Worm (Caenorhabditis elegans) whole organism, L1 larva: ENCODE measurements around the gene pqn-70.
A peak's percentile ranks its signal among the peaks of the same experiment; 100 is the strongest.

ENCODE experiments used
- F16B12.6 ChIP-seq: fragments of 150-350 bp; optimal IDR thresholded peaks from 2 replicates; lab custom pipeline; 2014; ENCODE audit warnings: missing biosample characterization, missing genetic modification characterization
- aly-2 ChIP-seq: fragments of 150-350 bp; optimal IDR thresholded peaks from 2 replicates; lab custom pipeline; 2014; ENCODE audit warnings: missing biosample characterization, missing genetic modification characterization
- ceh-63 ChIP-seq: fragments of 200-800 bp; sonication (Bioruptor generic); optimal IDR thresholded peaks from 2 replicates; lab custom pipeline; 2018; ENCODE audit warnings: mild to moderate bottlenecking, missing genetic modification characterization, missing compliant biosample characterization
- ceh-8 ChIP-seq: fragments of 200-800 bp; sonication (Bioruptor generic); optimal IDR thresholded peaks from 2 replicates; lab custom pipeline; 2018; ENCODE audit warnings: mild to moderate bottlenecking, missing genetic modification characterization, moderate library complexity, missing compliant biosample characterization
- ceh-90 ChIP-seq: sonication (generic microtip); optimal IDR thresholded peaks from 2 replicates; lab custom pipeline; 2016; ENCODE audit warnings: missing genetic modification characterization, missing compliant biosample characterization
- dsc-1 ChIP-seq: sonication (generic microtip); optimal IDR thresholded peaks from 2 replicates; lab custom pipeline; 2016; ENCODE audit warnings: mild to moderate bottlenecking, missing genetic modification characterization, missing compliant biosample characterization
- efl-1 ChIP-seq, 4 experiments: fragments of 150-350 bp; optimal IDR thresholded peaks in 3 of 4; peaks in 1 of 4; 1 replicate in 1 of 4; 2 replicates in 3 of 4; lab custom pipeline; 2014; ENCODE audit warnings: missing biosample characterization in 2 of 4, missing genetic modification characterization in 2 of 4, missing genetic modification reagents in 2 of 4
- efl-3 ChIP-seq: fragments of 200-800 bp; sonication (Bioruptor generic); optimal IDR thresholded peaks from 2 replicates; lab custom pipeline; 2018; ENCODE audit warnings: mild to moderate bottlenecking, missing genetic modification characterization, missing compliant biosample characterization
- egl-27 ChIP-seq, 2 experiments: fragments of 150-350 bp in 1 of 2; sonication (generic microtip); optimal IDR thresholded peaks; 3 replicates each; lab custom pipeline; 2017 to 2018; ENCODE audit warnings: missing biosample characterization in 2 of 2, missing genetic modification characterization in 2 of 2, missing genetic modification reagents in 2 of 2
- elt-2 ChIP-seq: sonication (generic microtip); optimal IDR thresholded peaks from 2 replicates; lab custom pipeline; 2016; ENCODE audit warnings: missing genetic modification characterization, mild to moderate bottlenecking, inconsistent platforms, missing compliant biosample characterization, missing genetic modification reagents
- ets-5 ChIP-seq: fragments of 200-800 bp; sonication (Bioruptor generic); IDR thresholded peaks from 2 replicates; pipeline ENCODE4 v1.3.6; 2022; ENCODE audit warnings: missing genetic modification characterization, missing compliant biosample characterization
- fkh-4 ChIP-seq: sonication (generic microtip); optimal IDR thresholded peaks from 2 replicates; lab custom pipeline; 2016; ENCODE audit warnings: missing compliant biosample characterization, missing genetic modification characterization, borderline replicate concordance
- hpl-2 ChIP-seq: fragments of 150-350 bp; optimal IDR thresholded peaks from 2 replicates; lab custom pipeline; 2014; ENCODE audit warnings: missing biosample characterization, missing genetic modification reagents, missing genetic modification characterization
- isw-1 ChIP-seq: fragments of 200-800 bp; sonication (Bioruptor generic); IDR thresholded peaks from 2 replicates; pipeline ENCODE4 v1.3.6; 2022; ENCODE audit warnings: missing genetic modification characterization, missing compliant biosample characterization
- lin-35 ChIP-seq, 2 experiments: fragments of 150-350 bp; optimal IDR thresholded peaks; 2 replicates each; lab custom pipeline; 2014; ENCODE audit warnings: missing biosample characterization in 2 of 2, missing genetic modification characterization in 2 of 2, missing genetic modification reagents in 2 of 2
- lin-39 ChIP-seq: fragments of 150-350 bp; optimal IDR thresholded peaks from 2 replicates; lab custom pipeline; 2014; ENCODE audit warnings: missing biosample characterization, missing genetic modification reagents, missing genetic modification characterization
- mab-9 ChIP-seq: fragments of 200-800 bp; sonication (Bioruptor generic); IDR thresholded peaks from 2 replicates; pipeline ENCODE4 v1.3.6; 2022; ENCODE audit warnings: missing genetic modification reagents, missing genetic modification characterization, missing compliant biosample characterization
- mdl-1 ChIP-seq, 2 experiments: fragments of 150-350 bp; optimal IDR thresholded peaks; 2 replicates each; lab custom pipeline; 2014 to 2017; ENCODE audit warnings: missing biosample characterization in 2 of 2, missing genetic modification characterization in 2 of 2, inconsistent platforms in 1 of 2
- mef-2 ChIP-seq: fragments of 150-350 bp; optimal IDR thresholded peaks from 2 replicates; lab custom pipeline; 2014; ENCODE audit warnings: missing biosample characterization, missing genetic modification characterization
- nhr-11 ChIP-seq: fragments of 150-350 bp; optimal IDR thresholded peaks from 2 replicates; lab custom pipeline; 2014; ENCODE audit warnings: missing biosample characterization, missing genetic modification characterization
- nhr-12 ChIP-seq: sonication (generic microtip); optimal IDR thresholded peaks from 2 replicates; lab custom pipeline; 2017; ENCODE audit warnings: missing biosample characterization, missing genetic modification characterization
- nhr-237 ChIP-seq: fragments of 150-350 bp; optimal IDR thresholded peaks from 2 replicates; lab custom pipeline; 2014; ENCODE audit warnings: missing biosample characterization, missing genetic modification characterization
- nhr-47 ChIP-seq: sonication (generic microtip); optimal IDR thresholded peaks from 2 replicates; lab custom pipeline; 2016; ENCODE audit warnings: mild to moderate bottlenecking, missing genetic modification characterization, moderate library complexity, missing compliant biosample characterization
- nhr-71 ChIP-seq: sonication (generic microtip); optimal IDR thresholded peaks from 2 replicates; lab custom pipeline; 2016; ENCODE audit warnings: mild to moderate bottlenecking, missing genetic modification characterization, moderate library complexity, missing compliant biosample characterization
- nhr-77 ChIP-seq: fragments of 150-350 bp; optimal IDR thresholded peaks from 2 replicates; lab custom pipeline; 2014; ENCODE audit warnings: missing biosample characterization, missing genetic modification characterization
- nhr-85 ChIP-seq: sonication (generic microtip); peaks from one replicate; lab custom pipeline; 2016; ENCODE audit warnings: missing genetic modification characterization, inconsistent platforms, missing compliant biosample characterization
- pag-3 ChIP-seq: sonication (generic microtip); optimal IDR thresholded peaks from 2 replicates; lab custom pipeline; 2017; ENCODE audit warnings: missing genetic modification characterization, mild to moderate bottlenecking, missing compliant biosample characterization, antibody characterized with exemption, borderline replicate concordance; ENCODE audit not compliant: insufficient read depth
- pax-3 ChIP-seq: fragments of 200-800 bp; sonication (Bioruptor generic); optimal IDR thresholded peaks from 2 replicates; lab custom pipeline; 2018; ENCODE audit warnings: mild to moderate bottlenecking, missing genetic modification characterization, moderate library complexity, missing compliant biosample characterization
- pqm-1 ChIP-seq: sonication (generic microtip); optimal IDR thresholded peaks from 3 replicates; lab custom pipeline; 2017; ENCODE audit warnings: missing biosample characterization, missing genetic modification characterization
- skn-1 ChIP-seq: fragments of 150-350 bp; optimal IDR thresholded peaks from 2 replicates; lab custom pipeline; 2014; ENCODE audit warnings: missing biosample characterization, missing genetic modification characterization
- snpc-4 ChIP-seq: fragments of 150-350 bp; optimal IDR thresholded peaks from 2 replicates; lab custom pipeline; 2014; ENCODE audit warnings: missing biosample characterization, missing genetic modification characterization
- snu-23 ChIP-seq: sonication (generic microtip); optimal IDR thresholded peaks from 2 replicates; lab custom pipeline; 2016; ENCODE audit warnings: missing genetic modification characterization, missing compliant biosample characterization
- sptf-1 ChIP-seq: fragments of 150-350 bp; optimal IDR thresholded peaks from 2 replicates; lab custom pipeline; 2014; ENCODE audit warnings: missing biosample characterization, missing genetic modification characterization
- swsn-7 ChIP-seq: sonication (generic microtip); optimal IDR thresholded peaks from 2 replicates; lab custom pipeline; 2016; ENCODE audit warnings: missing genetic modification characterization, missing compliant biosample characterization
- tbx-2 ChIP-seq: sonication (generic microtip); optimal IDR thresholded peaks from 2 replicates; lab custom pipeline; 2016; ENCODE audit warnings: missing genetic modification characterization, missing compliant biosample characterization
- tlp-1 ChIP-seq: fragments of 150-350 bp; optimal IDR thresholded peaks from 2 replicates; lab custom pipeline; 2014; ENCODE audit warnings: missing biosample characterization, missing genetic modification characterization
- unc-62 ChIP-seq: fragments of 150-350 bp; optimal IDR thresholded peaks from 2 replicates; lab custom pipeline; 2014; ENCODE audit warnings: missing biosample characterization, missing genetic modification reagents, missing genetic modification characterization
- unc-98 ChIP-seq: fragments of 200-800 bp; sonication (Bioruptor generic); IDR thresholded peaks from 2 replicates; pipeline ENCODE4 v1.3.6; 2022; ENCODE audit warnings: missing genetic modification characterization, missing compliant biosample characterization
- xbp-1 ChIP-seq: sonication (generic microtip); optimal IDR thresholded peaks from 2 replicates; lab custom pipeline; 2016; ENCODE audit warnings: missing genetic modification characterization, missing compliant biosample characterization
- zip-4 ChIP-seq: fragments of 200-800 bp; sonication (Bioruptor generic); optimal IDR thresholded peaks from 2 replicates; lab custom pipeline; 2018; ENCODE audit warnings: mild to moderate bottlenecking, missing genetic modification characterization, moderate library complexity, missing compliant biosample characterization
- ztf-4 ChIP-seq: fragments of 150-350 bp; optimal IDR thresholded peaks from 2 replicates; lab custom pipeline; 2014; ENCODE audit warnings: missing biosample characterization, missing genetic modification characterization

The pqn-70 gene

DNA sequence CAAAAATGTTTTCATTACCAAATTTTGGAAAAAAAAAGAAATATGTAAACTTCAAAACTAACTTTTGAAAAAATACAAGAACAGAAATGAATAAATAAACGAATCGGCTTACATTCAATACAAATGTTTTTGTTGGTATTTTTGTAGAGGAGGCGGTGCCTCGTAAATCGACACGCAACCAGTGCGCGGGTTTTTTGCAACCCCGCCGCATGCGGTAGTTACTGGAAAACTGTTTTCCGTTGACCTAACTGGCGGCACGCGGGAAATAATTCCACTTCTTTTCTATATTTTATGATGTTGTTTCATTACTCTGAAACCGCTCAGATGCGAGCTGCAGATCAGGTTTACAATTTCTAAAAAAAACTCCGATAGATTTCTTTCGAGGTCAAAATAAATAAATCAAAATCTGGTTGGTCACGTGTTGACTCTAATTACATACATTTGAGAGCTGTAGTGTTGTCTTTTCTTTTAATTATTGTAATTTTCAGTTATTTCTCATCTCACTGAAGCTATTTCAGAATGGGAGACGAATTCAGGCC, 10.8 kb upstream of the pqn-70 start, which contains the start of the genes dvc-1 and ima-1 (continued):
- no peak for TF ChIP-seq aly-2 (tag; lab: Kevin White, UChicago)
- peak; percentile 53 for TF ChIP-seq skn-1 (tag; lab: Kevin White, UChicago)
- peak; percentile 77 for TF ChIP-seq nhr-71
- TF ChIP-seq xbp-1 (tag; lab: Kevin White, UChicago), result peak; percentile 61
- no peak for TF ChIP-seq ztf-4 (tag; lab: Kevin White, UChicago)
- no peak for TF ChIP-seq unc-98
- no peak for TF ChIP-seq pag-3 (tag; lab: Kevin White, UChicago)
- TF ChIP-seq pax-3 (tag; lab: Kevin White, UChicago), result peak; percentile 7
- TF ChIP-seq ceh-90 (tag; lab: Kevin White, UChicago), result no peak
- no peak for TF ChIP-seq efl-3
- TF ChIP-seq lin-39 (tag; lab: Kevin White, UChicago), result peak; percentile 42
- TF ChIP-seq ceh-8 (GFP tag; lab: Kevin White, UChicago), result no peak
- no peak for TF ChIP-seq sptf-1 (tag; lab: Kevin White, UChicago)
- TF ChIP-seq nhr-237 (tag; lab: Kevin White, UChicago), result peak; percentile 7
- no peak for TF ChIP-seq nhr-11 (tag; lab: Kevin White, UChicago)
- TF ChIP-seq swsn-7 (tag; lab: Kevin White, UChicago), result peak; percentile 71
- peak; percentile 24 for TF ChIP-seq nhr-77 (tag; lab: Kevin White, UChicago)
- peak; percentile 79 for TF ChIP-seq snu-23 (GFP tag; lab: Kevin White, UChicago)
- no peak for TF ChIP-seq zip-4 (GFP tag; lab: Kevin White, UChicago)
- peak in 1 of 2 experiments; percentile 36 for TF ChIP-seq mdl-1 (tag; optimal IDR thresholded peaks at IDR 0.05; lab: Kevin White, UChicago)
- TF ChIP-seq nhr-85 (tag; lab: Kevin White, UChicago), result peak; percentile 76
- TF ChIP-seq lin-35 (GFP tag; optimal IDR thresholded peaks at IDR 0.05; lab: Kevin White, UChicago), result peak; percentile 60 to 65
- TF ChIP-seq nhr-47 (tag; lab: Kevin White, UChicago), result peak; percentile 72
- peak; percentile 42 for TF ChIP-seq snpc-4 (tag; lab: Kevin White, UChicago)
- TF ChIP-seq unc-62 (GFP tag; lab: Kevin White, UChicago), result no peak
- TF ChIP-seq nhr-12 (tag; lab: Kevin White, UChicago), result no peak
- peak; percentile 31 for TF ChIP-seq F16B12.6 (tag; lab: Kevin White, UChicago)
- no peak for TF ChIP-seq ceh-63 (GFP tag; lab: Kevin White, UChicago)
- peak; percentile 58 for TF ChIP-seq dsc-1 (tag; lab: Kevin White, UChicago)
- no peak for TF ChIP-seq mab-9
- TF ChIP-seq tbx-2, result peak; percentile 51
- peak; percentile 67 to 69 for TF ChIP-seq efl-1 (optimal IDR thresholded peaks at IDR 0.05; lab: Kevin White, UChicago)
- peak; percentile 56 to 97 for TF ChIP-seq efl-1 (GFP tag; optimal IDR thresholded peaks at IDR 0.05 in 1 of 2; lab: Kevin White, UChicago)
- TF ChIP-seq isw-1 (GFP tag; lab: Robert Waterston, UW), result peak; percentile 56
- TF ChIP-seq tlp-1 (tag; lab: Kevin White, UChicago), result no peak
- no peak for TF ChIP-seq pqm-1 (tag; lab: Kevin White, UChicago)
- TF ChIP-seq hpl-2 (GFP tag; lab: Kevin White, UChicago), result peak; percentile 25
- no peak for TF ChIP-seq egl-27 (tag; optimal IDR thresholded peaks at IDR 0.05; lab: Kevin White, UChicago)

DNA sequence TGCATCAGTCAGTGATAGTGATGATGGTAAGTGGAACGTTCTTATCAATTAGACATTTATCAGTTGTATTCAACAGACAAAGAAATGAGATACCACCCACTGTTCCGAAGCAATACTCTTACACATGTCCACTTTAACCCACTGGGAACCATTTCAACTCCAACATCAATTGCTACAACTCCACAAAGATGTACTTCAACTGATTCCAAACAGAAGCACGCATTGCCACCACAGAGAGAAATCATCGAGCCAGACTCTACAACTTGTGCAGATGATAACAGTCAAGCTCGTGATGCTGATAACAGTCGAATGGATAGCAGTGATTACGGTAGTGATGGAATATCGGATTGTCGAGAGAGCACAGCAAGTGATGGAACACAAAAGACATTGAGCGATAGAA, 7.4 kb upstream of the pqn-70 start:
- TF ChIP-seq ets-5 (GFP tag; lab: Robert Waterston, UW) (no peak), ceh-63 (GFP tag; lab: Kevin White, UChicago) (no peak), elt-2 (peak; percentile 96), mef-2 (tag; lab: Kevin White, UChicago) (no peak), fkh-4 (no peak), efl-1 (optimal IDR thresholded peaks at IDR 0.05; lab: Kevin White, UChicago) (no peak), efl-1 (GFP tag; optimal IDR thresholded peaks at IDR 0.05 in 1 of 2; lab: Kevin White, UChicago) (peak in 1 of 2 experiments; percentile 74)
